Fruit fly (Drosophila melanogaster): Measurements from ENCODE around the gene CG6149.

DNA sequence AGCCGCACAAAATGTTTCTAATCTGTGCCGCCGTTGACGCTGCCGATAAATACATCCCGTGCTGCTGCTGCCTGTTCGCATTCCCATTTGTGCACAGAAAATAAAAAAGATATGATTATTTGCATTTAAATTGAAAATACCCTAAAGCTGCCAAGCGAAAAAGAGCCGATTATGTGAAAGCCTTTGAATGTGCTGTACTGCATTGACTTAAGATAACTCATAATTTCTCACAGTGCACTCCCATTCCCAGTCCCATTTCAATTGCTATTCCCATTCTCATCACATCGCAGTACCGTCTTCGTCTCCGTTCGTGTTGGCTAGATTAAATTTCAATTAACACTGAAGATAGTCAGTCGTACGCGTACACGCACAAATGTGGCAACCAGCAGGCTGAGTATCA, 13.7 kb upstream of the CG6149 start:
- peak; percentile 80 for TF ChIP-seq Hr4 (GFP tag; optimal IDR thresholded peaks at IDR 0.05)
- TF ChIP-seq topi (GFP tag; optimal IDR thresholded peaks at IDR 0.05) = peak; percentile 25
- peak; percentile 48 for TF ChIP-seq CG10669 (GFP tag; optimal IDR thresholded peaks at IDR 0.05)
- peak; percentile 50 for TF ChIP-seq CG1621 (tag; optimal IDR thresholded peaks at IDR 0.05)
- no peak for TF ChIP-seq CG11902 (GFP tag; optimal IDR thresholded peaks at IDR 0.05)
- peak; percentile 81 for TF ChIP-seq CG10631 (GFP tag; optimal IDR thresholded peaks at IDR 0.05)
- peak; percentile 86 for TF ChIP-seq CG32006 (GFP tag; optimal IDR thresholded peaks at IDR 0.05)
- no peak for TF ChIP-seq CG31627 (GFP tag; optimal IDR thresholded peaks at IDR 0.05)
- peak; percentile 92 for TF ChIP-seq Eip78C (GFP tag)
- peak; percentile 68 for TF ChIP-seq pdm3 (GFP tag; optimal IDR thresholded peaks at IDR 0.05)
- no peak for TF ChIP-seq CG8632 (GFP tag; optimal IDR thresholded peaks at IDR 0.05)

Data from whole organism, prepupa.